Worm (Caenorhabditis elegans): ENCODE results near the gene K07G6.1.

DNA sequence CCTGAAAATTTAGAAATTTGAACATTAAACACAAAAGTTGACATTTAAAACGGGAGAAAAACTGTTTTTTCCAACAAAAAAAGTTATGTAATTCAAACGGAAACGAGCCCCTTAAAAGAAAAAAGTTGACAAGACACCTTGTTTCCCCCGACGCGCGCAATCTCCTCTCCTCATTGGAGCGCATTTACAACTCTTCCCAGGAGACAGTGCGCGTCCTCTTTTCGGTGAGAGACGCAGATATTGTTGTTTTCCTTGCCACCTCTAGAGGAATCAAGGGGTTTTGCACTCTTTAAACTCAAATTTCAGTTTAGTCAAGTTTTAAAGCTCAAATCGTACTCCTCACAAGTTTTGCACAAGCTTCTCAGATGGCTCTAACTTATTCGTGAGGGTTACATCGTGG, 45.5 kb upstream of the K07G6.1 start, which contains the start of gene F58E1.13:
- TF ChIP-seq xbp-1 (tag; optimal IDR thresholded peaks at IDR 0.05) (no peak), ztf-11 (tag; optimal IDR thresholded peaks at IDR 0.05) (no peak), zag-1 (tag; optimal IDR thresholded peaks at IDR 0.05) (no peak), lin-39 (tag; optimal IDR thresholded peaks at IDR 0.05) (no peak), nhr-20 (tag; optimal IDR thresholded peaks at IDR 0.05) (no peak), nhr-28 (tag; optimal IDR thresholded peaks at IDR 0.05) (no peak), lin-15B (tag; optimal IDR thresholded peaks at IDR 0.05) (no peak), hlh-4 (tag; optimal IDR thresholded peaks at IDR 0.05) (no peak), nhr-76 (tag; optimal IDR thresholded peaks at IDR 0.05) (no peak)
